Fruit fly (Drosophila melanogaster) whole organism, embryonic: ENCODE results near the gene CG7006.

ENCODE experiments used
- CG11696 ChIP-seq: fragments of 200-800 bp; sonication (Bioruptor generic); IDR thresholded peaks from 2 replicates; pipeline ENCODE4 v1.3.6; 2022; ENCODE audit warnings: missing biosample characterization, missing genetic modification characterization
- CG13894 ChIP-seq: fragments of 200-800 bp; sonication (Bioruptor generic); optimal IDR thresholded peaks from 3 replicates; lab custom pipeline; 2018; ENCODE audit warnings: missing biosample characterization, mild to moderate bottlenecking, missing genetic modification characterization, moderate library complexity
- CG1602 ChIP-seq: fragments of 200-800 bp; sonication (Bioruptor generic); optimal IDR thresholded peaks from 3 replicates; lab custom pipeline; 2016; ENCODE audit warnings: missing biosample characterization, missing genetic modification characterization
- CG17612 ChIP-seq: fragments of 200-800 bp; sonication (Bioruptor generic); IDR thresholded peaks from 2 replicates; pipeline ENCODE4 v1.3.6; 2022; ENCODE audit warnings: missing biosample characterization, missing genetic modification characterization
- CG2199 ChIP-seq: fragments of 200-800 bp; sonication (Bioruptor generic); IDR thresholded peaks from 3 replicates; pipeline ENCODE4 v1.3.6; 2022; ENCODE audit warnings: missing biosample characterization, missing genetic modification characterization
- CG32772 ChIP-seq: fragments of 200-800 bp; sonication (Bioruptor generic); IDR thresholded peaks from 2 replicates; pipeline ENCODE4 v1.3.6; 2022; ENCODE audit warnings: missing biosample characterization, missing genetic modification characterization
- CG34376 ChIP-seq: fragments of 200-800 bp; sonication (Bioruptor generic); optimal IDR thresholded peaks from 2 replicates; lab custom pipeline; 2018; ENCODE audit warnings: missing biosample characterization, mild to moderate bottlenecking, missing genetic modification characterization
- CG34422 ChIP-seq: fragments of 200-800 bp; sonication (Bioruptor generic); IDR thresholded peaks from 3 replicates; pipeline ENCODE4 v1.3.6; 2022; ENCODE audit warnings: missing biosample characterization, missing genetic modification characterization
- CG6654 ChIP-seq: fragments of 200-800 bp; sonication (Bioruptor generic); optimal IDR thresholded peaks from 2 replicates; lab custom pipeline; 2017; ENCODE audit warnings: missing biosample characterization, mild to moderate bottlenecking, missing genetic modification characterization
- CG6813 ChIP-seq: fragments of 200-800 bp; sonication (Bioruptor generic); optimal IDR thresholded peaks from 2 replicates; lab custom pipeline; 2017; ENCODE audit warnings: missing biosample characterization, missing genetic modification characterization, mild to moderate bottlenecking, moderate library complexity, missing genetic modification reagents
- CG8924 ChIP-seq: fragments of 200-800 bp; optimal IDR thresholded peaks from 3 replicates; lab custom pipeline; 2019; ENCODE audit warnings: missing biosample characterization, mild to moderate bottlenecking, missing genetic modification characterization, moderate library complexity
- CG8944 ChIP-seq: fragments of 200-800 bp; sonication (Bioruptor generic); optimal IDR thresholded peaks from 3 replicates; lab custom pipeline; 2016; ENCODE audit warnings: missing biosample characterization, missing genetic modification characterization
- D19B ChIP-seq: fragments of 200-800 bp; sonication (Bioruptor generic); optimal IDR thresholded peaks from 2 replicates; lab custom pipeline; 2017; ENCODE audit warnings: missing biosample characterization, mild to moderate bottlenecking, missing genetic modification characterization
- Hsf ChIP-seq: fragments of 200-800 bp; sonication (Bioruptor generic); optimal IDR thresholded peaks from 3 replicates; lab custom pipeline; 2016; ENCODE audit warnings: missing biosample characterization, missing genetic modification characterization
- Oli ChIP-seq: fragments of 200-800 bp; sonication (Bioruptor generic); optimal IDR thresholded peaks from 2 replicates; lab custom pipeline; 2018; ENCODE audit warnings: missing biosample characterization, mild to moderate bottlenecking, missing genetic modification characterization, moderate library complexity
- Pdp1 ChIP-seq, 2 experiments: fragments of 200-800 bp; sonication (Bioruptor generic); optimal IDR thresholded peaks; 3 replicates each; lab custom pipeline; 2016; ENCODE audit warnings: missing biosample characterization in 2 of 2, missing genetic modification characterization in 2 of 2, mild to moderate bottlenecking in 1 of 2, moderate library complexity in 1 of 2
- Sox100B ChIP-seq: fragments of 200-800 bp; sonication (Bioruptor generic); optimal IDR thresholded peaks from 3 replicates; lab custom pipeline; 2018; ENCODE audit warnings: missing biosample characterization, mild to moderate bottlenecking, missing genetic modification characterization
- Sry-β ChIP-seq: fragments of 200-800 bp; sonication (Bioruptor generic); optimal IDR thresholded peaks from 2 replicates; lab custom pipeline; 2018; ENCODE audit warnings: missing biosample characterization, mild to moderate bottlenecking, missing genetic modification characterization, moderate library complexity
- Trl ChIP-seq, 3 experiments: fragments of >200 bp in 2 of 3; fragments of 200-800 bp in 1 of 3; sonication (Bioruptor generic) in 1 of 3; optimal IDR thresholded peaks; 2 replicates in 1 of 3; 3 replicates in 2 of 3; lab custom pipeline; 2016 to 2017; ENCODE audit warnings: missing biosample characterization in 1 of 3, missing genetic modification characterization in 1 of 3
- ac ChIP-seq: fragments of 200-800 bp; sonication (Bioruptor generic); optimal IDR thresholded peaks from 3 replicates; lab custom pipeline; 2017; ENCODE audit warnings: missing biosample characterization, mild to moderate bottlenecking, missing genetic modification characterization
- al ChIP-seq: fragments of 200-800 bp; sonication (Bioruptor generic); IDR thresholded peaks from 2 replicates; pipeline ENCODE4 v1.3.6; 2022; ENCODE audit warnings: missing biosample characterization, missing genetic modification characterization
- bigmax ChIP-seq: fragments of 200-800 bp; sonication (Bioruptor generic); optimal IDR thresholded peaks from 2 replicates; lab custom pipeline; 2018; ENCODE audit warnings: missing biosample characterization, mild to moderate bottlenecking, missing genetic modification characterization
- chinmo ChIP-seq: fragments of 200-800 bp; sonication (Bioruptor generic); IDR thresholded peaks from 4 replicates; pipeline ENCODE4 v1.3.6; 2022; ENCODE audit warnings: missing biosample characterization, missing genetic modification characterization; ENCODE audit not compliant: partially characterized antibody
- crc ChIP-seq: fragments of 200-800 bp; sonication (Bioruptor generic); optimal IDR thresholded peaks from 2 replicates; lab custom pipeline; 2016; ENCODE audit warnings: missing biosample characterization, missing genetic modification characterization
- dm ChIP-seq: fragments of 200-800 bp; sonication (Bioruptor generic); optimal IDR thresholded peaks from 3 replicates; lab custom pipeline; 2016; ENCODE audit warnings: missing biosample characterization, missing genetic modification characterization
- esg ChIP-seq: fragments of 200-800 bp; sonication (Bioruptor generic); conservative IDR thresholded peaks from 2 replicates; pipeline ENCODE4 v1.3.6; 2022; ENCODE audit warnings: missing biosample characterization, missing genetic modification characterization
- fd102C ChIP-seq: fragments of 200-800 bp; sonication (Bioruptor generic); optimal IDR thresholded peaks from 2 replicates; lab custom pipeline; 2018; ENCODE audit warnings: missing biosample characterization, mild to moderate bottlenecking, missing genetic modification characterization, moderate library complexity
- fu2 ChIP-seq: fragments of 200-800 bp; sonication (Bioruptor generic); optimal IDR thresholded peaks from 2 replicates; lab custom pipeline; 2016; ENCODE audit warnings: missing biosample characterization, missing genetic modification characterization
- grn ChIP-seq: fragments of 200-800 bp; sonication (Bioruptor generic); optimal IDR thresholded peaks from 3 replicates; lab custom pipeline; 2017; ENCODE audit warnings: missing biosample characterization, missing genetic modification characterization
- hb ChIP-seq: fragments of 200-800 bp; sonication (Bioruptor generic); IDR thresholded peaks from 3 replicates; pipeline ENCODE4 v1.3.6; 2022; ENCODE audit warnings: missing biosample characterization, missing genetic modification characterization; ENCODE audit not compliant: partially characterized antibody
- jigr1 ChIP-seq: fragments of 200-800 bp; sonication (Bioruptor generic); IDR thresholded peaks from 3 replicates; pipeline ENCODE4 v1.3.6; 2022; ENCODE audit warnings: missing biosample characterization, missing genetic modification characterization
- sens ChIP-seq: fragments of 200-800 bp; sonication (Bioruptor generic); peaks from one replicate; lab custom pipeline; 2016; ENCODE audit warnings: missing biosample characterization, missing genetic modification characterization
- seq ChIP-seq: fragments of 200-800 bp; sonication (Bioruptor generic); IDR thresholded peaks from 2 replicates; pipeline ENCODE4 v1.3.6; 2022; ENCODE audit warnings: missing biosample characterization, missing genetic modification characterization
- sisA ChIP-seq: fragments of 200-800 bp; sonication (Bioruptor generic); IDR thresholded peaks from 2 replicates; pipeline ENCODE4 v1.3.6; 2022; ENCODE audit warnings: missing biosample characterization, missing genetic modification characterization
- toy ChIP-seq: fragments of 200-800 bp; sonication (Bioruptor generic); IDR thresholded peaks from 2 replicates; pipeline ENCODE4 v1.3.6; 2022; ENCODE audit warnings: missing biosample characterization, missing genetic modification characterization
- usp ChIP-seq: fragments of >200 bp; optimal IDR thresholded peaks from 2 replicates; lab custom pipeline; 2017; ENCODE audit warnings: missing biosample characterization, missing genetic modification characterization
- vvl ChIP-seq: fragments of 200-800 bp; sonication (Bioruptor generic); IDR thresholded peaks from 2 replicates; pipeline ENCODE4 v1.3.6; 2022; ENCODE audit warnings: missing biosample characterization, missing genetic modification characterization
- yki ChIP-seq: fragments of >200 bp; optimal IDR thresholded peaks from 3 replicates; lab custom pipeline; 2018

Gene CG7006

DNA sequence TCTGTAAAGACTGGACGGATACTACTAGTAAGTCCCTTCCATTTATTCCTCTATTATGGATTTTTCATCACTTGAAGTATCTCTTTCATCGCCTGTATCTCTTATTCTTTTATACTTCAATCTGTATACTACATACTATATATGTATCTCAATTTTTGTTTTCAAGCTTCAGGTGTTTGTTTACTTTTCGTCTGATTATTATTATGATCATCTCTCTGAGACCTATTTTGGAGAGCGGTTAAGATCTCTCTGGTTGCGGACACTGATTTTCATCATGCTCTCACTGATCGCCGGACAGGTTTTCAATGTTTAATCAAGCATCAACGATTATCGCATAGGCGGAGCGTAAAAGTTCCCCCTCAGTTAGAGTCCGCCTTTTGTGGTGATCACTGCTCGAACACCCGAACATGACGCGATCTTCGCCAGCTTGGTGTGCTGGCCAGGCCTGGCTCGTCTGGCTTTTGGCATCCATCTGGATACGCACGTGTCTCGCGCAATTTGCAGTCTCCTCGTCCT is 12.2 kb downstream of the CG7006 start, which contains the start of gene CG7016:
Gene CG7016, plus strand, starts transcription at position 358 of the 516 bp plus-strand sequence.
- TF ChIP-seq D19B (GFP tag; lab: Kevin White, UChicago) (no peak), ac (GFP tag; lab: Kevin White, UChicago) (no peak), CG32772 (GFP tag; lab: Robert Waterston, UW) (no peak), bigmax (GFP tag; lab: Kevin White, UChicago) (no peak), dm (GFP tag; lab: Kevin White, UChicago) (no peak), CG13894 (tag; lab: Kevin White, UChicago) (peak; percentile 79), CG8924 (tag; lab: Kevin White, UChicago) (no peak), CG6813 (GFP tag; lab: Kevin White, UChicago) (no peak), esg (GFP tag; lab: Robert Waterston, UW) (no peak), CG6654 (GFP tag; lab: Kevin White, UChicago) (no peak), Sry-β (GFP tag; lab: Kevin White, UChicago) (no peak), hb (GFP tag; lab: Robert Waterston, UW) (no peak), fu2 (GFP tag; lab: Kevin White, UChicago) (no peak), Sox100B (GFP tag; lab: Kevin White, UChicago) (no peak), sisA (GFP tag; lab: Robert Waterston, UW) (no peak), fd102C (GFP tag; lab: Kevin White, UChicago) (no peak), toy (GFP tag; lab: Robert Waterston, UW) (no peak), sens (peak; percentile 58), jigr1 (GFP tag; lab: Robert Waterston, UW) (no peak), usp (GFP tag; lab: Kevin White, UChicago) (no peak), yki (no peak), CG1602 (GFP tag; lab: Kevin White, UChicago) (no peak), grn (GFP tag; lab: Kevin White, UChicago) (peak; percentile 13), chinmo (GFP tag; lab: Robert Waterston, UW) (peak; percentile 57; the same call in 1 of the 4 replicates), al (GFP tag; lab: Robert Waterston, UW) (no peak), Pdp1 (GFP tag; optimal IDR thresholded peaks at IDR 0.05; lab: Kevin White, UChicago) (peak in 1 of 2 experiments; percentile 70), Trl (optimal IDR thresholded peaks at IDR 0.05; lab: Kevin White, UChicago) (peak; percentile 42 to 63), Trl (GFP tag; optimal IDR thresholded peaks at IDR 0.05; lab: Kevin White, UChicago) (no peak), CG2199 (GFP tag; lab: Robert Waterston, UW) (no peak), crc (GFP tag; lab: Kevin White, UChicago) (no peak), Hsf (GFP tag; lab: Kevin White, UChicago) (no peak), CG34376 (GFP tag; lab: Kevin White, UChicago) (peak; percentile 62), Oli (tag; lab: Kevin White, UChicago) (no peak), CG8944 (no peak), CG11696 (no peak), seq (GFP tag; lab: Robert Waterston, UW) (no peak), vvl (GFP tag; lab: Robert Waterston, UW) (0 out of 2 replicates have a peak, but pooled peaks have one; percentile 2), CG34422 (peak; percentile 12; the same call in 1 of the 3 replicates)

DNA sequence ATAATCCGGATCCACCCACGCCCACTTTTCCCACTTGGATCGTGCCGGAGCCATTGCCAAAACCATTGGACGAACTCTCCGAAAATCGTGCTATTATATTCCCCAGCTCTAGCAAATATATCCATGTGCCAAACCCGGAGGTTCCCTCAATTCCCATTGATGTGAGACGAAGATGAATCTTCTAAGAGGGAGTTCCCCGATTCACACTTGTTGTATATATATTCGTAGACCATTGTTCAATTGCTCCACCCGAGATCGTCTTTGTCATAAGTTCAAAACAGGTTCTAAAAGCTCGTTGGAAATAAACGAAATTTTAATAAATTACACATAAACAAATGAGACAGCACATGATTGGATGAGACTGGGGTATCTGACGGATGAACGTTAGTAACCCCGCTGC is 13.5 kb downstream of the CG7006 start:
- peak; percentile 1 for TF ChIP-seq sens
- no peak for TF ChIP-seq CG17612
